Fruit fly (Drosophila melanogaster) whole organism, embryonic: ENCODE measurements around the gene CG9664.
A peak's percentile ranks its signal among the peaks of the same experiment; 100 is the strongest.

Experiments used
- Abd-B ChIP-seq: fragments of 200-800 bp; sonication (Bioruptor generic); optimal IDR thresholded peaks from 2 replicates; lab custom pipeline; 2018; ENCODE audit warnings: missing biosample characterization, mild to moderate bottlenecking, missing genetic modification characterization, moderate library complexity
- CG11247 ChIP-seq: fragments of 200-800 bp; sonication (Bioruptor generic); IDR thresholded peaks from 2 replicates; pipeline ENCODE4 v1.3.6; 2022; ENCODE audit warnings: missing biosample characterization, missing genetic modification characterization
- CG11456 ChIP-seq: fragments of 200-800 bp; sonication (Bioruptor generic); IDR thresholded peaks from 3 replicates; pipeline ENCODE4 v1.3.6; 2022; ENCODE audit warnings: missing biosample characterization, missing genetic modification characterization
- CG11723 ChIP-seq: fragments of 200-800 bp; sonication (Bioruptor generic); optimal IDR thresholded peaks from 2 replicates; lab custom pipeline; 2017; ENCODE audit warnings: missing biosample characterization, mild to moderate bottlenecking, missing genetic modification characterization
- CG12769 ChIP-seq: fragments of 200-800 bp; sonication (Bioruptor generic); optimal IDR thresholded peaks from 2 replicates; lab custom pipeline; 2019; ENCODE audit warnings: missing biosample characterization, mild to moderate bottlenecking, missing genetic modification characterization, moderate library complexity
- CG13287 ChIP-seq: fragments of 200-800 bp; sonication (Bioruptor generic); IDR thresholded peaks from 2 replicates; pipeline ENCODE4 v1.3.6; 2022; ENCODE audit warnings: missing biosample characterization, missing genetic modification characterization; ENCODE audit not compliant: partially characterized antibody
- CG14441 ChIP-seq: fragments of 200-800 bp; sonication (Bioruptor generic); IDR thresholded peaks from 2 replicates; pipeline ENCODE4 v1.3.6; 2022; ENCODE audit warnings: missing biosample characterization, missing genetic modification characterization
- CG14860 ChIP-seq: fragments of 200-800 bp; sonication (Bioruptor generic); IDR thresholded peaks from 3 replicates; pipeline ENCODE4 v1.3.6; 2022; ENCODE audit warnings: missing biosample characterization, missing genetic modification characterization; ENCODE audit not compliant: partially characterized antibody
- CG1602 ChIP-seq: fragments of 200-800 bp; sonication (Bioruptor generic); optimal IDR thresholded peaks from 3 replicates; lab custom pipeline; 2016; ENCODE audit warnings: missing biosample characterization, missing genetic modification characterization
- CG18011 ChIP-seq: fragments of 200-800 bp; sonication (Bioruptor generic); optimal IDR thresholded peaks from 2 replicates; lab custom pipeline; 2017; ENCODE audit warnings: missing biosample characterization, missing genetic modification characterization, mild to moderate bottlenecking, moderate library complexity, missing genotype
- CG33213 ChIP-seq: fragments of 200-800 bp; sonication (Bioruptor generic); optimal IDR thresholded peaks from 3 replicates; lab custom pipeline; 2016; ENCODE audit warnings: missing biosample characterization, missing genetic modification characterization
- CG4617 ChIP-seq: fragments of 200-800 bp; sonication (Bioruptor generic); optimal IDR thresholded peaks from 3 replicates; lab custom pipeline; 2016; ENCODE audit warnings: missing biosample characterization, missing genetic modification characterization, borderline replicate concordance
- CG6813 ChIP-seq: fragments of 200-800 bp; sonication (Bioruptor generic); optimal IDR thresholded peaks from 2 replicates; lab custom pipeline; 2017; ENCODE audit warnings: missing biosample characterization, missing genetic modification characterization, mild to moderate bottlenecking, moderate library complexity, missing genetic modification reagents
- CG7357 ChIP-seq: fragments of 200-800 bp; sonication (Bioruptor generic); IDR thresholded peaks from 3 replicates; pipeline ENCODE4 v1.3.6; 2022; ENCODE audit warnings: missing biosample characterization, missing genetic modification characterization
- CG8089 ChIP-seq: fragments of 200-800 bp; sonication (Bioruptor generic); optimal IDR thresholded peaks from 3 replicates; lab custom pipeline; 2016; ENCODE audit warnings: missing biosample characterization, missing genetic modification characterization
- CG8924 ChIP-seq: fragments of 200-800 bp; optimal IDR thresholded peaks from 3 replicates; lab custom pipeline; 2019; ENCODE audit warnings: missing biosample characterization, mild to moderate bottlenecking, missing genetic modification characterization, moderate library complexity
- CG9609 ChIP-seq: fragments of 200-800 bp; sonication (Bioruptor generic); optimal IDR thresholded peaks from 3 replicates; lab custom pipeline; 2016; ENCODE audit warnings: missing biosample characterization, missing genetic modification characterization
- CG9797 ChIP-seq: fragments of 200-800 bp; sonication (Bioruptor generic); optimal IDR thresholded peaks from 3 replicates; lab custom pipeline; 2018; ENCODE audit warnings: missing biosample characterization, mild to moderate bottlenecking, missing genetic modification characterization
- CHES-1-like ChIP-seq: fragments of 200-800 bp; sonication (Bioruptor generic); optimal IDR thresholded peaks from 2 replicates; lab custom pipeline; 2016; ENCODE audit warnings: missing biosample characterization, missing genetic modification characterization
- CrebB ChIP-seq: fragments of 200-800 bp; sonication (Bioruptor generic); optimal IDR thresholded peaks from 3 replicates; lab custom pipeline; 2018; ENCODE audit warnings: missing biosample characterization, mild to moderate bottlenecking, missing genetic modification characterization
- D ChIP-seq, 2 experiments: fragments of 200-800 bp in 1 of 2; fragments of >200 bp in 1 of 2; sonication (Bioruptor generic) in 1 of 2; optimal IDR thresholded peaks; 2 replicates in 1 of 2; 3 replicates in 1 of 2; lab custom pipeline; 2017; ENCODE audit warnings: mild to moderate bottlenecking in 1 of 2, missing biosample characterization in 1 of 2, missing genetic modification characterization in 1 of 2, missing genetic modification reagents in 1 of 2
- Gug ChIP-seq: fragments of 200-800 bp; sonication (Bioruptor generic); IDR thresholded peaks from 4 replicates; pipeline ENCODE4 v1.3.6; 2022; ENCODE audit warnings: missing biosample characterization, missing genetic modification characterization
- Kr ChIP-seq: fragments of 200-800 bp; sonication (Bioruptor generic); optimal IDR thresholded peaks from 2 replicates; lab custom pipeline; 2017; ENCODE audit warnings: missing biosample characterization, mild to moderate bottlenecking, missing genetic modification characterization
- Lpt ChIP-seq: fragments of >200 bp; optimal IDR thresholded peaks from 2 replicates; lab custom pipeline; 2018; ENCODE audit warnings: missing biosample characterization, missing genetic modification characterization
- MTF-1 ChIP-seq: fragments of 200-800 bp; sonication (Bioruptor generic); optimal IDR thresholded peaks from 2 replicates; lab custom pipeline; 2018; ENCODE audit warnings: missing biosample characterization, mild to moderate bottlenecking, missing genetic modification characterization, borderline replicate concordance
- Nf-YC ChIP-seq: fragments of 200-800 bp; optimal IDR thresholded peaks from 3 replicates; lab custom pipeline; 2019; ENCODE audit warnings: missing biosample characterization, mild to moderate bottlenecking, missing genetic modification characterization, moderate library complexity
- Rfx ChIP-seq: fragments of 200-800 bp; sonication (Bioruptor generic); IDR thresholded peaks from 2 replicates; pipeline ENCODE4 v1.3.6; 2022; ENCODE audit warnings: missing biosample characterization, missing genetic modification characterization
- Sox100B ChIP-seq: fragments of 200-800 bp; sonication (Bioruptor generic); optimal IDR thresholded peaks from 3 replicates; lab custom pipeline; 2018; ENCODE audit warnings: missing biosample characterization, mild to moderate bottlenecking, missing genetic modification characterization
- Tbp ChIP-seq: fragments of >200 bp; optimal IDR thresholded peaks from 2 replicates; lab custom pipeline; 2018; ENCODE audit warnings: missing biosample characterization, missing genetic modification characterization
- Trl ChIP-seq, 3 experiments: fragments of >200 bp in 2 of 3; fragments of 200-800 bp in 1 of 3; sonication (Bioruptor generic) in 1 of 3; optimal IDR thresholded peaks; 2 replicates in 1 of 3; 3 replicates in 2 of 3; lab custom pipeline; 2016 to 2017; ENCODE audit warnings: missing biosample characterization in 1 of 3, missing genetic modification characterization in 1 of 3
- ab ChIP-seq: fragments of 200-800 bp; sonication (Bioruptor generic); optimal IDR thresholded peaks from 2 replicates; lab custom pipeline; 2016; ENCODE audit warnings: missing biosample characterization, missing genetic modification characterization
- abd-A ChIP-seq: fragments of 200-800 bp; sonication (Bioruptor generic); optimal IDR thresholded peaks from 3 replicates; lab custom pipeline; 2019; ENCODE audit warnings: missing biosample characterization, mild to moderate bottlenecking, missing genetic modification characterization, moderate library complexity
- ac ChIP-seq: fragments of 200-800 bp; sonication (Bioruptor generic); optimal IDR thresholded peaks from 3 replicates; lab custom pipeline; 2017; ENCODE audit warnings: missing biosample characterization, mild to moderate bottlenecking, missing genetic modification characterization
- amos ChIP-seq: fragments of 200-800 bp; sonication (Bioruptor generic); IDR thresholded peaks from 2 replicates; pipeline ENCODE4 v1.3.6; 2022; ENCODE audit warnings: missing biosample characterization, missing genetic modification characterization; ENCODE audit not compliant: partially characterized antibody
- bcd ChIP-seq: fragments of 200-800 bp; sonication (Bioruptor generic); optimal IDR thresholded peaks from 2 replicates; lab custom pipeline; 2017; ENCODE audit warnings: missing biosample characterization, mild to moderate bottlenecking, missing genetic modification characterization
- crc ChIP-seq: fragments of 200-800 bp; sonication (Bioruptor generic); optimal IDR thresholded peaks from 2 replicates; lab custom pipeline; 2016; ENCODE audit warnings: missing biosample characterization, missing genetic modification characterization
- dmrt99B ChIP-seq: fragments of 200-800 bp; sonication (Bioruptor generic); optimal IDR thresholded peaks from 2 replicates; lab custom pipeline; 2018; ENCODE audit warnings: missing biosample characterization, mild to moderate bottlenecking, missing genetic modification characterization, moderate library complexity
- dpn ChIP-seq, 2 experiments: fragments of 200-800 bp; sonication (Bioruptor generic); optimal IDR thresholded peaks; 3 replicates each; lab custom pipeline; 2016; ENCODE audit warnings: missing biosample characterization in 2 of 2, missing genetic modification characterization in 2 of 2
- dysf ChIP-seq: fragments of 200-800 bp; sonication (Bioruptor generic); IDR thresholded peaks from 3 replicates; pipeline ENCODE4 v1.3.6; 2022; ENCODE audit warnings: missing biosample characterization, missing genetic modification characterization
- fu2 ChIP-seq: fragments of 200-800 bp; sonication (Bioruptor generic); optimal IDR thresholded peaks from 2 replicates; lab custom pipeline; 2016; ENCODE audit warnings: missing biosample characterization, missing genetic modification characterization
- gem ChIP-seq: fragments of 200-800 bp; sonication (Bioruptor generic); optimal IDR thresholded peaks from 2 replicates; lab custom pipeline; 2019; ENCODE audit warnings: missing biosample characterization, mild to moderate bottlenecking, missing genetic modification characterization, moderate library complexity
- hb ChIP-seq: fragments of 200-800 bp; sonication (Bioruptor generic); IDR thresholded peaks from 3 replicates; pipeline ENCODE4 v1.3.6; 2022; ENCODE audit warnings: missing biosample characterization, missing genetic modification characterization; ENCODE audit not compliant: partially characterized antibody
- her ChIP-seq: fragments of 200-800 bp; sonication (Bioruptor generic); optimal IDR thresholded peaks from 2 replicates; lab custom pipeline; 2016; ENCODE audit warnings: missing biosample characterization, missing genetic modification characterization
- pros ChIP-seq: fragments of 200-800 bp; sonication (Bioruptor generic); optimal IDR thresholded peaks from 3 replicates; lab custom pipeline; 2019; ENCODE audit warnings: missing biosample characterization, mild to moderate bottlenecking, missing genetic modification characterization, moderate library complexity
- sima ChIP-seq: fragments of 200-800 bp; sonication (Bioruptor generic); optimal IDR thresholded peaks from 2 replicates; lab custom pipeline; 2016; ENCODE audit warnings: missing biosample characterization, missing genetic modification characterization
- sqz ChIP-seq: fragments of 200-800 bp; sonication (Bioruptor generic); optimal IDR thresholded peaks from 3 replicates; lab custom pipeline; 2018; ENCODE audit warnings: missing biosample characterization, mild to moderate bottlenecking, missing genetic modification characterization
- zfh2 ChIP-seq: fragments of 200-800 bp; sonication (Bioruptor generic); optimal IDR thresholded peaks from 2 replicates; lab custom pipeline; 2016; ENCODE audit warnings: missing biosample characterization, missing genetic modification characterization

Gene CG9664

dm6 chr2L:3301755-3302499, 7.4 kb upstream of the CG9664 start (continued):
- TF ChIP-seq abd-A (tag; lab: Kevin White, UChicago) (peak; percentile 99), crc (GFP tag; lab: Kevin White, UChicago) (peak; percentile 99), dpn (GFP tag; optimal IDR thresholded peaks at IDR 0.05; lab: Kevin White, UChicago) (peak; percentile 100), pros (GFP tag; lab: Kevin White, UChicago) (peak; percentile 95), dysf (GFP tag; lab: Robert Waterston, UW) (peak; percentile 100), CG6813 (GFP tag; lab: Kevin White, UChicago) (peak; percentile 100), her (peak; percentile 99), dmrt99B (tag; lab: Kevin White, UChicago) (peak; percentile 99), hb (GFP tag; lab: Robert Waterston, UW) (no peak), Trl (optimal IDR thresholded peaks at IDR 0.05; lab: Kevin White, UChicago) (peak; percentile 21 to 70), Trl (GFP tag; optimal IDR thresholded peaks at IDR 0.05; lab: Kevin White, UChicago) (peak; percentile 100), CG18011 (GFP tag; lab: Kevin White, UChicago) (peak; percentile 94), gem (tag; lab: Kevin White, UChicago) (peak; percentile 100), fu2 (peak; percentile 99), CG1602 (GFP tag; lab: Kevin White, UChicago) (peak; percentile 99), ab (GFP tag; lab: Kevin White, UChicago) (peak; percentile 100), bcd (GFP tag; lab: Kevin White, UChicago) (peak; percentile 100), sima (GFP tag; lab: Kevin White, UChicago) (peak; percentile 99), CG8089 (GFP tag; lab: Kevin White, UChicago) (peak; percentile 99), Abd-B (GFP tag; lab: Kevin White, UChicago) (peak; percentile 99), Kr (GFP tag; lab: Kevin White, UChicago) (peak; percentile 94), CG11723 (GFP tag; lab: Kevin White, UChicago) (peak; percentile 100), ac (GFP tag; lab: Kevin White, UChicago) (peak; percentile 99), Sox100B (GFP tag; lab: Kevin White, UChicago) (peak; percentile 98), CG9609 (GFP tag; lab: Kevin White, UChicago) (peak; percentile 100), CG4617 (GFP tag; lab: Kevin White, UChicago) (peak; percentile 100), MTF-1 (GFP tag; lab: Kevin White, UChicago) (peak; percentile 99), CG11247 (GFP tag; lab: Robert Waterston, UW) (peak; percentile 99), CG11456 (GFP tag; lab: Robert Waterston, UW) (peak; percentile 100), Nf-YC (peak; percentile 94), Tbp (GFP tag; lab: Kevin White, UChicago) (no peak), amos (GFP tag; lab: Robert Waterston, UW) (peak; percentile 20; the same call in 1 of the 2 replicates), CG7357 (GFP tag; lab: Robert Waterston, UW) (peak; percentile 97), zfh2 (GFP tag; lab: Kevin White, UChicago) (peak; percentile 100), D (optimal IDR thresholded peaks at IDR 0.05; lab: Kevin White, UChicago) (no peak), D (GFP tag; optimal IDR thresholded peaks at IDR 0.05; lab: Kevin White, UChicago) (peak; percentile 100), CHES-1-like (GFP tag; lab: Kevin White, UChicago) (peak; percentile 100), CrebB (tag; lab: Kevin White, UChicago) (peak; percentile 100), CG14441 (peak; percentile 99), sqz (GFP tag; lab: Kevin White, UChicago) (peak; percentile 99), CG14860 (no peak), Lpt (no peak), CG8924 (tag; lab: Kevin White, UChicago) (peak; percentile 100), CG12769 (peak; percentile 100), CG9797 (GFP tag; lab: Kevin White, UChicago) (peak; percentile 76), Rfx (GFP tag; lab: Robert Waterston, UW) (peak; percentile 100), Gug (GFP tag; lab: Robert Waterston, UW) (peak; percentile 99), CG33213 (GFP tag; lab: Kevin White, UChicago) (peak; percentile 100), CG13287 (GFP tag; lab: Robert Waterston, UW) (peak; percentile 47; the same call in 1 of the 2 replicates)
